Fruit fly (Drosophila melanogaster) whole organism, embryonic: Measurements from ENCODE around the gene barr.

Experiments
- CG10274 ChIP-seq: fragments of 200-800 bp; sonication (Bioruptor generic); optimal IDR thresholded peaks from 3 replicates; lab custom pipeline; 2017; ENCODE audit warnings: missing biosample characterization, mild to moderate bottlenecking, missing genetic modification characterization
- CG11456 ChIP-seq: fragments of 200-800 bp; sonication (Bioruptor generic); IDR thresholded peaks from 3 replicates; pipeline ENCODE4 v1.3.6; 2022; ENCODE audit warnings: missing biosample characterization, missing genetic modification characterization
- CG11560 ChIP-seq: fragments of 200-800 bp; sonication (Bioruptor generic); IDR thresholded peaks from 3 replicates; pipeline ENCODE4 v1.3.6; 2022; ENCODE audit warnings: missing biosample characterization, missing genetic modification characterization
- CG11695 ChIP-seq: fragments of 200-800 bp; sonication (Bioruptor generic); IDR thresholded peaks from 3 replicates; pipeline ENCODE4 v1.3.6; 2022; ENCODE audit warnings: missing biosample characterization, missing genetic modification characterization
- CG12236 ChIP-seq: fragments of 200-800 bp; sonication (Bioruptor generic); optimal IDR thresholded peaks from 2 replicates; lab custom pipeline; 2016; ENCODE audit warnings: missing biosample characterization, missing genetic modification characterization
- CG14441 ChIP-seq: fragments of 200-800 bp; sonication (Bioruptor generic); IDR thresholded peaks from 2 replicates; pipeline ENCODE4 v1.3.6; 2022; ENCODE audit warnings: missing biosample characterization, missing genetic modification characterization
- CG14667 ChIP-seq: fragments of 200-800 bp; sonication (Bioruptor generic); IDR thresholded peaks from 2 replicates; pipeline ENCODE4 v1.3.6; 2022; ENCODE audit warnings: missing biosample characterization, missing genetic modification characterization
- CG16813 ChIP-seq: fragments of 200-800 bp; sonication (Bioruptor generic); IDR thresholded peaks from 3 replicates; pipeline ENCODE4 v1.3.6; 2022; ENCODE audit warnings: missing biosample characterization, missing genetic modification characterization; ENCODE audit not compliant: partially characterized antibody
- CG17829 ChIP-seq: fragments of 200-800 bp; optimal IDR thresholded peaks from 2 replicates; lab custom pipeline; 2019; ENCODE audit warnings: missing biosample characterization, mild to moderate bottlenecking, missing genetic modification characterization, moderate library complexity
- CG18764 ChIP-seq: fragments of 200-800 bp; sonication (Bioruptor generic); optimal IDR thresholded peaks from 3 replicates; lab custom pipeline; 2016; ENCODE audit warnings: missing biosample characterization, missing genetic modification characterization
- CG2678 ChIP-seq: fragments of 200-800 bp; sonication (Bioruptor generic); optimal IDR thresholded peaks from 3 replicates; lab custom pipeline; 2019; ENCODE audit warnings: missing biosample characterization, mild to moderate bottlenecking, missing genetic modification characterization, moderate library complexity
- CG31365 ChIP-seq: fragments of 200-800 bp; sonication (Bioruptor generic); optimal IDR thresholded peaks from 2 replicates; lab custom pipeline; 2018; ENCODE audit warnings: missing biosample characterization, mild to moderate bottlenecking, missing genetic modification characterization
- CG32532 ChIP-seq: fragments of 200-800 bp; sonication (Bioruptor generic); IDR thresholded peaks from 2 replicates; pipeline ENCODE4 v1.3.6; 2022; ENCODE audit warnings: missing biosample characterization, missing genetic modification characterization
- CG3281 ChIP-seq: fragments of 200-800 bp; sonication (Bioruptor generic); optimal IDR thresholded peaks from 3 replicates; lab custom pipeline; 2017; ENCODE audit warnings: missing biosample characterization, mild to moderate bottlenecking, missing genetic modification characterization
- CG33557 ChIP-seq: fragments of 200-800 bp; sonication (Bioruptor generic); optimal IDR thresholded peaks from 2 replicates; lab custom pipeline; 2019; ENCODE audit warnings: missing biosample characterization, mild to moderate bottlenecking, missing genetic modification characterization, moderate library complexity
- CG34422 ChIP-seq: fragments of 200-800 bp; sonication (Bioruptor generic); IDR thresholded peaks from 3 replicates; pipeline ENCODE4 v1.3.6; 2022; ENCODE audit warnings: missing biosample characterization, missing genetic modification characterization
- CG4328 ChIP-seq: fragments of 200-800 bp; sonication (Bioruptor generic); optimal IDR thresholded peaks from 3 replicates; lab custom pipeline; 2017; ENCODE audit warnings: missing biosample characterization, missing genetic modification reagents, missing genetic modification characterization
- CG4820 ChIP-seq: fragments of 200-800 bp; sonication (Bioruptor generic); optimal IDR thresholded peaks from 3 replicates; lab custom pipeline; 2016; ENCODE audit warnings: missing biosample characterization, missing genetic modification characterization
- CG7372 ChIP-seq: fragments of 200-800 bp; sonication (Bioruptor generic); IDR thresholded peaks from 2 replicates; pipeline ENCODE4 v1.3.6; 2022; ENCODE audit warnings: missing biosample characterization, missing genetic modification characterization
- CG8089 ChIP-seq: fragments of 200-800 bp; sonication (Bioruptor generic); optimal IDR thresholded peaks from 3 replicates; lab custom pipeline; 2016; ENCODE audit warnings: missing biosample characterization, missing genetic modification characterization
- CG9876 ChIP-seq: fragments of 200-800 bp; sonication (Bioruptor generic); optimal IDR thresholded peaks from 2 replicates; lab custom pipeline; 2016; ENCODE audit warnings: missing biosample characterization, missing genetic modification characterization
- CTCF ChIP-seq: fragments of 200-800 bp; sonication (Bioruptor generic); optimal IDR thresholded peaks from 2 replicates; lab custom pipeline; 2017; ENCODE audit warnings: missing biosample characterization, mild to moderate bottlenecking, missing genetic modification characterization, moderate library complexity
- Hey ChIP-seq: fragments of 200-800 bp; sonication (Bioruptor generic); optimal IDR thresholded peaks from 3 replicates; lab custom pipeline; 2018; ENCODE audit warnings: missing biosample characterization, mild to moderate bottlenecking, missing genetic modification characterization
- Meics ChIP-seq: fragments of 200-800 bp; sonication (Bioruptor generic); optimal IDR thresholded peaks from 2 replicates; lab custom pipeline; 2017; ENCODE audit warnings: missing biosample characterization, mild to moderate bottlenecking, missing genetic modification characterization
- Mrtf ChIP-seq: fragments of 200-800 bp; sonication (Bioruptor generic); IDR thresholded peaks from 3 replicates; pipeline ENCODE4 v1.3.6; 2022; ENCODE audit warnings: missing biosample characterization, missing genetic modification characterization
- Nf-YA ChIP-seq: fragments of 200-800 bp; sonication (Bioruptor generic); IDR thresholded peaks from 2 replicates; pipeline ENCODE4 v1.3.6; 2022; ENCODE audit warnings: missing biosample characterization, missing genetic modification characterization
- NfI ChIP-seq: fragments of 200-800 bp; sonication (Bioruptor generic); optimal IDR thresholded peaks from 3 replicates; lab custom pipeline; 2018; ENCODE audit warnings: missing biosample characterization, mild to moderate bottlenecking, missing genetic modification characterization, moderate library complexity
- Optix ChIP-seq: fragments of 200-800 bp; sonication (Bioruptor generic); IDR thresholded peaks from 3 replicates; pipeline ENCODE4 v1.3.6; 2022; ENCODE audit warnings: missing biosample characterization, missing genetic modification characterization
- Pdp1 ChIP-seq, 2 experiments: fragments of 200-800 bp; sonication (Bioruptor generic); optimal IDR thresholded peaks; 3 replicates each; lab custom pipeline; 2016; ENCODE audit warnings: missing biosample characterization in 2 of 2, missing genetic modification characterization in 2 of 2, mild to moderate bottlenecking in 1 of 2, moderate library complexity in 1 of 2
- Usf ChIP-seq: fragments of 200-800 bp; sonication (Bioruptor generic); optimal IDR thresholded peaks from 2 replicates; lab custom pipeline; 2017; ENCODE audit warnings: missing genotype, missing biosample characterization, missing genetic modification characterization
- amos ChIP-seq: fragments of 200-800 bp; sonication (Bioruptor generic); IDR thresholded peaks from 2 replicates; pipeline ENCODE4 v1.3.6; 2022; ENCODE audit warnings: missing biosample characterization, missing genetic modification characterization; ENCODE audit not compliant: partially characterized antibody
- aop ChIP-seq: fragments of 200-800 bp; sonication (Bioruptor generic); IDR thresholded peaks from 2 replicates; pipeline ENCODE4 v1.3.6; 2022; ENCODE audit warnings: missing biosample characterization, missing genetic modification characterization
- cato ChIP-seq: fragments of 200-800 bp; sonication (Bioruptor generic); optimal IDR thresholded peaks from 2 replicates; lab custom pipeline; 2016; ENCODE audit warnings: missing biosample characterization, missing genetic modification characterization, borderline replicate concordance
- dm ChIP-seq: fragments of 200-800 bp; sonication (Bioruptor generic); optimal IDR thresholded peaks from 3 replicates; lab custom pipeline; 2016; ENCODE audit warnings: missing biosample characterization, missing genetic modification characterization
- dmrt11E ChIP-seq: fragments of 200-800 bp; sonication (Bioruptor generic); optimal IDR thresholded peaks from 3 replicates; lab custom pipeline; 2018; ENCODE audit warnings: missing biosample characterization, mild to moderate bottlenecking, missing genetic modification characterization, moderate library complexity
- gcm2 ChIP-seq: fragments of 200-800 bp; sonication (Bioruptor generic); optimal IDR thresholded peaks from 2 replicates; lab custom pipeline; 2016; ENCODE audit warnings: missing biosample characterization, missing genetic modification characterization
- her ChIP-seq: fragments of 200-800 bp; sonication (Bioruptor generic); optimal IDR thresholded peaks from 2 replicates; lab custom pipeline; 2016; ENCODE audit warnings: missing biosample characterization, missing genetic modification characterization
- kni ChIP-seq: fragments of 200-800 bp; sonication (Bioruptor generic); optimal IDR thresholded peaks from 3 replicates; lab custom pipeline; 2017; ENCODE audit warnings: mild to moderate bottlenecking, missing biosample characterization, missing genetic modification reagents, missing genetic modification characterization
- lmd ChIP-seq: fragments of 200-800 bp; sonication (Bioruptor generic); IDR thresholded peaks from 2 replicates; pipeline ENCODE4 v1.3.6; 2022; ENCODE audit warnings: missing biosample characterization, missing genetic modification characterization
- nerfin-1 ChIP-seq: fragments of 200-800 bp; sonication (Bioruptor generic); optimal IDR thresholded peaks from 3 replicates; lab custom pipeline; 2019; ENCODE audit warnings: missing biosample characterization, mild to moderate bottlenecking, missing genetic modification characterization, moderate library complexity
- otp ChIP-seq: fragments of 200-800 bp; sonication (Bioruptor generic); IDR thresholded peaks from 3 replicates; pipeline ENCODE4, ENCODE4 v1.3.6; 2022; ENCODE audit warnings: missing biosample characterization, missing genetic modification characterization
- pfk ChIP-seq: fragments of 200-800 bp; sonication (Bioruptor generic); optimal IDR thresholded peaks from 2 replicates; lab custom pipeline; 2018; ENCODE audit warnings: missing biosample characterization, mild to moderate bottlenecking, missing genetic modification characterization, moderate library complexity
- pnt ChIP-seq: fragments of 200-800 bp; sonication (Bioruptor generic); optimal IDR thresholded peaks from 3 replicates; lab custom pipeline; 2016; ENCODE audit warnings: missing biosample characterization, missing genetic modification characterization
- prd ChIP-seq, 3 experiments: fragments of >200 bp in 2 of 3; fragments of 200-800 bp in 1 of 3; sonication (Bioruptor generic) in 1 of 3; optimal IDR thresholded peaks in 2 of 3; IDR thresholded peaks in 1 of 3; 2 replicates in 2 of 3; 3 replicates in 1 of 3; pipeline versions ENCODE4 v1.3.6 to Lab custom; 2017 to 2022; ENCODE audit warnings: missing biosample characterization in 1 of 3, missing genetic modification characterization in 1 of 3
- seq ChIP-seq: fragments of 200-800 bp; sonication (Bioruptor generic); IDR thresholded peaks from 2 replicates; pipeline ENCODE4 v1.3.6; 2022; ENCODE audit warnings: missing biosample characterization, missing genetic modification characterization
- slbo ChIP-seq: fragments of 200-800 bp; sonication (Bioruptor generic); IDR thresholded peaks from 2 replicates; pipeline ENCODE4 v1.3.6; 2022; ENCODE audit warnings: missing biosample characterization, missing genetic modification characterization
- tio ChIP-seq: fragments of 200-800 bp; sonication (Bioruptor generic); optimal IDR thresholded peaks from 2 replicates; lab custom pipeline; 2017; ENCODE audit warnings: missing biosample characterization, missing genetic modification characterization, inconsistent platforms
- trh ChIP-seq: fragments of 200-800 bp; sonication (Bioruptor generic); optimal IDR thresholded peaks from 2 replicates; lab custom pipeline; 2016; ENCODE audit warnings: missing biosample characterization, missing genetic modification characterization
- unpg ChIP-seq: fragments of 200-800 bp; sonication (Bioruptor generic); optimal IDR thresholded peaks from 3 replicates; lab custom pipeline; 2018; ENCODE audit warnings: missing biosample characterization, mild to moderate bottlenecking, missing genetic modification characterization, moderate library complexity
- wor ChIP-seq: fragments of 200-800 bp; sonication (Bioruptor generic); IDR thresholded peaks from 2 replicates; pipeline ENCODE4 v1.3.6; 2022; ENCODE audit warnings: missing biosample characterization, missing genetic modification characterization

The barr gene

dm6 chr2L:20061018-20061657 lies at the start of gene barr, which contains the start of gene lok (continued):
- peak; percentile 25 for TF ChIP-seq CG33557 (GFP tag; lab: Kevin White, UChicago)
- TF ChIP-seq CG3281 (GFP tag; lab: Kevin White, UChicago): peak; percentile 14
- no peak for TF ChIP-seq dm (GFP tag; lab: Kevin White, UChicago)
- TF ChIP-seq Hey: no peak
- TF ChIP-seq CG7372 (GFP tag; lab: Robert Waterston, UW): peak; percentile 12; the same call in 1 of the 2 replicates
- peak; percentile 57 for TF ChIP-seq pnt (GFP tag; lab: Kevin White, UChicago)
- peak; percentile 20 for TF ChIP-seq Usf
- TF ChIP-seq nerfin-1 (tag; lab: Kevin White, UChicago): peak; percentile 44
- TF ChIP-seq Mrtf: no peak
- TF ChIP-seq CG10274: no peak
- TF ChIP-seq CG17829 (tag; lab: Kevin White, UChicago): peak; percentile 31
- TF ChIP-seq CG4820 (GFP tag; lab: Kevin White, UChicago): peak; percentile 52
- TF ChIP-seq CG2678 (tag; lab: Kevin White, UChicago): no peak
- no peak for TF ChIP-seq seq (GFP tag; lab: Robert Waterston, UW)
- TF ChIP-seq CG4328: peak; percentile 39
- peak; percentile 16 for TF ChIP-seq cato (GFP tag; lab: Kevin White, UChicago)
- no peak for TF ChIP-seq her
- TF ChIP-seq wor: no peak
- TF ChIP-seq amos (GFP tag; lab: Robert Waterston, UW): peak; percentile 19; the same call in 1 of the 2 replicates
- no peak for TF ChIP-seq pfk (GFP tag; lab: Kevin White, UChicago)
- no peak for TF ChIP-seq unpg (GFP tag; lab: Kevin White, UChicago)
- no peak for TF ChIP-seq kni (GFP tag; lab: Kevin White, UChicago)
- TF ChIP-seq NfI (GFP tag; lab: Kevin White, UChicago): no peak
- no peak for TF ChIP-seq tio (GFP tag; lab: Kevin White, UChicago)
- peak; percentile 63 for TF ChIP-seq dmrt11E (tag; lab: Kevin White, UChicago)
- TF ChIP-seq Pdp1 (GFP tag; optimal IDR thresholded peaks at IDR 0.05; lab: Kevin White, UChicago): peak in 1 of 2 experiments; percentile 56
- TF ChIP-seq otp (GFP tag; lab: Robert Waterston, UW): no peak
- TF ChIP-seq CG18764 (GFP tag; lab: Kevin White, UChicago): no peak
- TF ChIP-seq CG12236 (GFP tag; lab: Kevin White, UChicago): peak; percentile 8
- TF ChIP-seq trh (GFP tag; lab: Kevin White, UChicago): no peak
- TF ChIP-seq CG11560 (tag; lab: Robert Waterston, UW): no peak
- no peak for TF ChIP-seq Nf-YA (GFP tag; lab: Robert Waterston, UW)

dm6 chr2L:20106595-20106994 lies 45.4 kb upstream of the barr start:
- TF ChIP-seq CG16813 (0 out of 3 replicates have a peak, but pooled peaks have one; percentile 12), CTCF (GFP tag; lab: Kevin White, UChicago) (peak; percentile 91), lmd (0 out of 2 replicates have a peak, but pooled peaks have one; percentile 10), unpg (GFP tag; lab: Kevin White, UChicago) (no peak), aop (GFP tag; lab: Robert Waterston, UW) (no peak), CG11695 (GFP tag; lab: Robert Waterston, UW) (no peak), prd (optimal IDR thresholded peaks at IDR 0.05; lab: Kevin White, UChicago) (no peak), prd (GFP tag; IDR thresholded peaks at IDR 0.05; lab: Robert Waterston, UW) (peak; percentile 40; the same call in 1 of the 3 replicates), CG14667 (GFP tag; lab: Robert Waterston, UW) (0 out of 2 replicates have a peak, but pooled peaks have one; percentile 18), gcm2 (GFP tag; lab: Kevin White, UChicago) (no peak), CG14441 (GFP tag; lab: Robert Waterston, UW) (peak; percentile 36; the same call in 1 of the 2 replicates), CG32532 (peak; percentile 50; the same call in 1 of the 2 replicates), CG34422 (GFP tag; lab: Robert Waterston, UW) (0 out of 3 replicates have a peak, but pooled peaks have one; percentile 9), CG31365 (tag; lab: Kevin White, UChicago) (peak; percentile 16), slbo (GFP tag; lab: Robert Waterston, UW) (peak; percentile 26; the same call in 1 of the 2 replicates), CG9876 (GFP tag; lab: Kevin White, UChicago) (no peak), CG8089 (GFP tag; lab: Kevin White, UChicago) (no peak), Meics (GFP tag; lab: Kevin White, UChicago) (peak; percentile 17), Optix (GFP tag; lab: Robert Waterston, UW) (0 out of 3 replicates have a peak, but pooled peaks have one; percentile 25), CG11456 (GFP tag; lab: Robert Waterston, UW) (peak; percentile 65; the same call in 1 of the 3 replicates)
